Fruit fly (Drosophila melanogaster) whole organism, pupa: ENCODE results near the gene CG4000.

ENCODE experiments used
- CG10348 ChIP-seq: fragments of 200-800 bp; sonication (Bioruptor generic); IDR thresholded peaks from 2 replicates; pipeline ENCODE4 v1.3.6; 2022; ENCODE audit warnings: missing biosample characterization, missing genetic modification characterization
- CG12605 ChIP-seq: fragments of 200-800 bp; sonication (Bioruptor generic); IDR thresholded peaks from 2 replicates; pipeline ENCODE4 v1.3.6; 2022; ENCODE audit warnings: missing biosample characterization, missing genetic modification characterization
- CG13204 ChIP-seq: fragments of 200-800 bp; sonication (Bioruptor generic); optimal IDR thresholded peaks from 2 replicates; lab custom pipeline; 2018; ENCODE audit warnings: missing biosample characterization, mild to moderate bottlenecking, missing genetic modification characterization, moderate library complexity
- CG14655 ChIP-seq: fragments of 200-800 bp; sonication (Bioruptor generic); optimal IDR thresholded peaks from 3 replicates; lab custom pipeline; 2017; ENCODE audit warnings: mild to moderate bottlenecking, missing biosample characterization, missing genetic modification reagents, missing genetic modification characterization
- CG15710 ChIP-seq: fragments of 200-800 bp; sonication (Bioruptor generic); optimal IDR thresholded peaks from 2 replicates; lab custom pipeline; 2018; ENCODE audit warnings: missing biosample characterization, mild to moderate bottlenecking, missing genetic modification characterization, moderate library complexity
- CG17806 ChIP-seq: fragments of 200-800 bp; sonication (Bioruptor generic); optimal IDR thresholded peaks from 2 replicates; lab custom pipeline; 2018; ENCODE audit warnings: missing biosample characterization, mild to moderate bottlenecking, missing genetic modification characterization, moderate library complexity
- CG32121 ChIP-seq: fragments of 200-800 bp; sonication (Bioruptor generic); IDR thresholded peaks from 2 replicates; pipeline ENCODE4 v1.3.6; 2022; ENCODE audit warnings: missing biosample characterization, missing genetic modification characterization
- CG34367 ChIP-seq: fragments of 200-800 bp; sonication (Bioruptor generic); optimal IDR thresholded peaks from 2 replicates; lab custom pipeline; 2018; ENCODE audit warnings: missing biosample characterization, mild to moderate bottlenecking, missing genetic modification characterization
- CG4496 ChIP-seq: fragments of 200-800 bp; sonication (Bioruptor generic); IDR thresholded peaks from 3 replicates; pipeline ENCODE4 v1.3.6; 2022; ENCODE audit warnings: missing biosample characterization, missing genetic modification characterization
- CG8159 ChIP-seq: fragments of 200-800 bp; sonication (Bioruptor generic); optimal IDR thresholded peaks from 3 replicates; lab custom pipeline; 2018; ENCODE audit warnings: missing biosample characterization, mild to moderate bottlenecking, missing genetic modification characterization, moderate library complexity
- CG8301 ChIP-seq: fragments of 200-800 bp; sonication (Bioruptor generic); optimal IDR thresholded peaks from 2 replicates; lab custom pipeline; 2018; ENCODE audit warnings: missing biosample characterization, mild to moderate bottlenecking, missing genetic modification characterization
- CG9948 ChIP-seq: fragments of 200-800 bp; sonication (Bioruptor generic); optimal IDR thresholded peaks from 2 replicates; lab custom pipeline; 2018; ENCODE audit warnings: missing biosample characterization, mild to moderate bottlenecking, missing genetic modification characterization, moderate library complexity
- D1 ChIP-seq: fragments of 200-800 bp; sonication (Bioruptor generic); optimal IDR thresholded peaks from 2 replicates; lab custom pipeline; 2018; ENCODE audit warnings: missing biosample characterization, mild to moderate bottlenecking, missing genetic modification characterization, moderate library complexity
- EcR ChIP-seq: fragments of 200-800 bp; sonication (Bioruptor generic); optimal IDR thresholded peaks from 3 replicates; lab custom pipeline; 2019; ENCODE audit warnings: missing biosample characterization, missing genetic modification characterization, mild to moderate bottlenecking, moderate library complexity, missing genetic modification reagents
- Ets98B ChIP-seq: fragments of 200-800 bp; sonication (Bioruptor generic); IDR thresholded peaks from 2 replicates; pipeline ENCODE4 v1.3.6; 2022; ENCODE audit warnings: missing biosample characterization, missing genetic modification characterization
- Pif1A ChIP-seq: fragments of 200-800 bp; sonication (Bioruptor generic); optimal IDR thresholded peaks from 3 replicates; lab custom pipeline; 2016; ENCODE audit warnings: missing biosample characterization, missing genetic modification characterization
- Pif1B ChIP-seq: fragments of 200-800 bp; sonication (Bioruptor generic); optimal IDR thresholded peaks from 3 replicates; lab custom pipeline; 2016; ENCODE audit warnings: missing biosample characterization, missing genetic modification characterization
- Snoo ChIP-seq: fragments of 200-800 bp; sonication (Bioruptor generic); optimal IDR thresholded peaks from 3 replicates; lab custom pipeline; 2017; ENCODE audit warnings: missing biosample characterization, mild to moderate bottlenecking, missing genetic modification characterization, inconsistent platforms
- fd96Ca ChIP-seq: fragments of 200-800 bp; sonication (Bioruptor generic); IDR thresholded peaks from 3 replicates; pipeline ENCODE4 v1.3.6; 2022; ENCODE audit warnings: missing biosample characterization, missing genetic modification characterization
- gl ChIP-seq: fragments of 200-800 bp; sonication (Bioruptor generic); optimal IDR thresholded peaks from 2 replicates; lab custom pipeline; 2018; ENCODE audit warnings: missing biosample characterization, mild to moderate bottlenecking, missing genetic modification characterization
- rn ChIP-seq: fragments of 200-800 bp; sonication (Bioruptor generic); IDR thresholded peaks from 2 replicates; pipeline ENCODE4 v1.3.6; 2022; ENCODE audit warnings: missing biosample characterization, missing genetic modification characterization

Gene CG4000

dm6 chr3R:20677251-20677650 lies at the start of gene CG4000:
TSS of gene CG4000 (minus strand) at chr3R:20677351.
- no peak for TF ChIP-seq Snoo (tag; lab: Kevin White, UChicago)
- no peak for TF ChIP-seq rn (GFP tag; lab: Robert Waterston, UW)
- no peak for TF ChIP-seq gl (tag; lab: Kevin White, UChicago)
- no peak for TF ChIP-seq CG12605 (GFP tag; lab: Robert Waterston, UW)
- no peak for TF ChIP-seq CG13204 (GFP tag; lab: Kevin White, UChicago)
- TF ChIP-seq Ets98B, result no peak
- no peak for TF ChIP-seq CG9948 (tag; lab: Kevin White, UChicago)
- no peak for TF ChIP-seq Pif1A (GFP tag; lab: Kevin White, UChicago)
- TF ChIP-seq CG17806, result no peak
- no peak for TF ChIP-seq CG32121 (GFP tag; lab: Robert Waterston, UW)
- no peak for TF ChIP-seq CG8159
- TF ChIP-seq Pif1B (GFP tag; lab: Kevin White, UChicago), result no peak
- no peak for TF ChIP-seq CG34367 (tag; lab: Kevin White, UChicago)
- no peak for TF ChIP-seq CG15710 (tag; lab: Kevin White, UChicago)
- no peak for TF ChIP-seq CG8301 (tag; lab: Kevin White, UChicago)

DNA sequence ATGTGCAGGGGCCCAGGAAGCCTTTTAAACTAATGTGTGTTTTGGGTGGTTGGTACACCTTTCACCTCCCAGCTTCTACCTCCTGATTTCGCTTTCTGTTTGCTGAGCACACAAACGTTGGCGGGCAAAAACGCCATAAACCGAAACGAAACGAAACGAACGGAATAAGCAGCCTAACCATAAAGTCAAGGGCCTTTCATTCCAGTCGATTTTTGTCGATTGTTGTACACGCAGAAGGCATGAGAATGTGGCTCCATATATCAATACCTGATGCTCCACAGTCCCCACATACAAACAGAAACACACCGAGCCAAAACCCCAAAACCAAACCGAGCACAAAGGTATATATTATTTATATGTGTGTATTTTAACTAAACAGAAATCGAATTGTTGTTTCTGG lies 46.3 kb upstream of the CG4000 start:
- TF ChIP-seq gl (tag; lab: Kevin White, UChicago) (no peak), CG32121 (GFP tag; lab: Robert Waterston, UW) (no peak), CG14655 (GFP tag; lab: Kevin White, UChicago) (no peak), CG8159 (no peak), CG15710 (tag; lab: Kevin White, UChicago) (no peak), CG9948 (tag; lab: Kevin White, UChicago) (no peak), Pif1B (GFP tag; lab: Kevin White, UChicago) (no peak), CG34367 (tag; lab: Kevin White, UChicago) (no peak), CG13204 (GFP tag; lab: Kevin White, UChicago) (no peak)
- TF ChIP-seq, all 21 proteins: peak for 0

DNA sequence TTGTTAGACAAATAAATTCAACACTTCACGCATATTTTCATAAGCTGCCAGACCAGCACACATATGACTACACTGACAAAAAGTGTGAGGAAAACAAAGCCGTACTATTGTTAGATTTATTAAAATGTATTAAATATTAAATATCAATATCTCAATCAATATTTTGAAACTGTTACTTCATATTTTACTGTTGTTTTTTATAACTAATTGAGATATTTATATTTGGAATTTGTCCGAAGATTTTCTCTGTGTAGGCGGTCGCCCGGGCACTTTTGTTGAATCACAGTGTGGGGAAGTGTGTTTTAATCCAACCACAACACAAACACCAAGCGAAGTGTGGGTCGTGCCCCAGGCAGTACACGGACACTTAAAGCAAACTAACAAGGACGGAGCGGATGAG lies 42.1 kb upstream of the CG4000 start:
- TF ChIP-seq CG14655 (GFP tag; lab: Kevin White, UChicago) (peak; percentile 27), Ets98B (no peak), CG8159 (peak; percentile 39), CG10348 (GFP tag; lab: Robert Waterston, UW) (no peak)

DNA sequence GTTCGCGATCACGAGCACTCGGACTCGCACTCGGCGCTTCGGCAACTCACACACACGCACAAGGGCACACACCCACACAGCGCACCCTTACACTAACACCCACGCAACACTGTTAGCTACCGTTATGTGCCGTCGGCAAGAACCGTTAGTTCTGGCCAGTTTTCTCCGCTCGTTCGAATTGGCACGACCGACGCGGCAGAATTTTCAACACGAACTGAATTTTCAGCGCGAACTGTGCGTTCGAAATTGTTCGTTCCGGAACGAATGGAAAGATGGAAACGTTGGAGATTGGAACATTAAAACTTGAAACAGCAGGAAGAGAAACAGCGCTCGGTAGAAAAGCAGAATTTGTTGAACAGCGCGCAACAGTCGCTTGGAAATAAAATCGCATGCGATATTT lies 37.2 kb upstream of the CG4000 start, which contains the start of gene Oamb:
Oamb (minus strand) TSS at position 218 of the 400 bp plus-strand sequence.
- TF ChIP-seq CG32121 (GFP tag; lab: Robert Waterston, UW), result no peak
- no peak for TF ChIP-seq CG14655 (GFP tag; lab: Kevin White, UChicago)
- TF ChIP-seq fd96Ca (GFP tag; lab: Robert Waterston, UW), result no peak
- TF ChIP-seq, all 21 proteins: peak for 0

dm6 chr3R:20675772-20676171 lies 1.4 kb downstream of the CG4000 start:
- TF ChIP-seq CG14655 (GFP tag; lab: Kevin White, UChicago), result no peak
- TF ChIP-seq CG13204 (GFP tag; lab: Kevin White, UChicago), result no peak
- TF ChIP-seq CG10348 (GFP tag; lab: Robert Waterston, UW), result no peak
- TF ChIP-seq rn (GFP tag; lab: Robert Waterston, UW), result no peak
- no peak for TF ChIP-seq CG15710 (tag; lab: Kevin White, UChicago)
- TF ChIP-seq Ets98B, result no peak
- no peak for TF ChIP-seq CG9948 (tag; lab: Kevin White, UChicago)
- no peak for TF ChIP-seq Snoo (tag; lab: Kevin White, UChicago)
- no peak for TF ChIP-seq Pif1A (GFP tag; lab: Kevin White, UChicago)
- no peak for TF ChIP-seq D1 (tag; lab: Kevin White, UChicago)
- TF ChIP-seq EcR (GFP tag; lab: Kevin White, UChicago), result no peak
- no peak for TF ChIP-seq Pif1B (GFP tag; lab: Kevin White, UChicago)
- no peak for TF ChIP-seq CG8301 (tag; lab: Kevin White, UChicago)
- TF ChIP-seq CG12605 (GFP tag; lab: Robert Waterston, UW), result no peak
- TF ChIP-seq CG8159, result no peak
- TF ChIP-seq CG17806, result no peak
- no peak for TF ChIP-seq fd96Ca (GFP tag; lab: Robert Waterston, UW)
- no peak for TF ChIP-seq CG4496
- TF ChIP-seq, all 21 proteins: peak for 0

DNA sequence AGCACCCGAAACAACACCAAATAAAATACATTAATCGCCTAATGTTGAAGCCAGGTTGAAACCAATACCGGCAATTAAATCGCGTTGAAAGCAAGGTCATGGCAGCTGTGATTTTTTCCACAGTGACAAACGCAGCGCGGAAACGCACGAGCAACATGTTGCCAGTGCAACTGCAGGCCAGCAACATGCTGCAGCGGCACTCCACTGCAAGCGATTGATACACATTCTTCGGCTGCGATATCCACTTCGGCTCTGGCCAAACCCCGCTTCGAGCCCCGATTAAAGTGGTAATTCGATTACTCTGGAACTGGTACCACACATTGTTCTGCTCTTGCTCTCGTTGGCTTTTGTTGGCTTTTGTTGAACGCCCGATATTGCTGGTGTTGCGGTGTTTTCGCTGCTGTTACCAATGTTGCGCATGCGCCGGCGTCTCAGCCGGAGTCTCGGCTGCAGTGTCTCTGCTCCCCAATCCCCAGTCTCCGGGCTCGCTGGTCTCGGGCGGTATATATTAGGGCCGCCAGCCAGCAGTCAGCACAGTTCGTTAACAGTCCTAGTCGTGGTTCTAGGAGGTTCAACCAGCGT lies 8.0 kb downstream of the CG4000 start, which contains the start of gene Cpr92F:
Cpr92F (plus strand) TSS at position 532 of the 582 bp plus-strand sequence.
- no peak for TF ChIP-seq gl (tag; lab: Kevin White, UChicago)
- TF ChIP-seq fd96Ca (GFP tag; lab: Robert Waterston, UW), result 0 out of 3 replicates have a peak, but pooled peaks have one; percentile 12

dm6 chr3R:20659804-20660203 lies 17.3 kb downstream of the CG4000 start, which contains the start of gene Nep4:
TSS of gene Nep4 (minus strand) at chr3R:20659904.
- TF ChIP-seq CG12605 (GFP tag; lab: Robert Waterston, UW), result no peak
- no peak for TF ChIP-seq CG34367 (tag; lab: Kevin White, UChicago)
- TF ChIP-seq Snoo (tag; lab: Kevin White, UChicago), result no peak
- TF ChIP-seq EcR (GFP tag; lab: Kevin White, UChicago), result no peak
- TF ChIP-seq CG8159, result no peak
- TF ChIP-seq Pif1B (GFP tag; lab: Kevin White, UChicago), result no peak
- TF ChIP-seq rn (GFP tag; lab: Robert Waterston, UW), result no peak
- TF ChIP-seq CG32121 (GFP tag; lab: Robert Waterston, UW), result no peak
- no peak for TF ChIP-seq CG9948 (tag; lab: Kevin White, UChicago)
- TF ChIP-seq CG13204 (GFP tag; lab: Kevin White, UChicago), result no peak
- no peak for TF ChIP-seq Ets98B
- TF ChIP-seq CG17806, result no peak
- no peak for TF ChIP-seq Pif1A (GFP tag; lab: Kevin White, UChicago)
- no peak for TF ChIP-seq fd96Ca (GFP tag; lab: Robert Waterston, UW)
- no peak for TF ChIP-seq D1 (tag; lab: Kevin White, UChicago)
- TF ChIP-seq CG4496, result no peak
- no peak for TF ChIP-seq CG14655 (GFP tag; lab: Kevin White, UChicago)
